Worm (Caenorhabditis elegans) whole organism, young adult: ENCODE data around the gene sod-1.

Source experiments
- F39B2.1 ChIP-seq: fragments of 200-800 bp; sonication (Bioruptor generic); IDR thresholded peaks from 2 replicates; pipeline ENCODE4 v1.3.6; 2022; ENCODE audit warnings: missing genetic modification reagents, missing genetic modification characterization, missing compliant biosample characterization
- F57A8.1 ChIP-seq: fragments of 200-800 bp; sonication (Bioruptor generic); optimal IDR thresholded peaks from 2 replicates; lab custom pipeline; 2018; ENCODE audit warnings: mild to moderate bottlenecking, missing genetic modification characterization, moderate library complexity, missing compliant biosample characterization
- F57C9.4 ChIP-seq: sonication (generic microtip); optimal IDR thresholded peaks from 2 replicates; lab custom pipeline; 2017; ENCODE audit warnings: mild to moderate bottlenecking, missing genetic modification characterization, missing compliant biosample characterization
- lin-26 ChIP-seq: fragments of 200-800 bp; sonication (Bioruptor generic); IDR thresholded peaks from 2 replicates; pipeline ENCODE4 v1.3.6; 2022; ENCODE audit warnings: missing genetic modification reagents, missing genetic modification characterization, missing compliant biosample characterization
- lin-35 ChIP-seq, 3 experiments: fragments of 150-350 bp in 2 of 3; sonication (generic microtip) in 1 of 3; optimal IDR thresholded peaks; 2 replicates each; lab custom pipeline; 2014 to 2018; ENCODE audit warnings: missing biosample characterization in 3 of 3, missing genetic modification characterization in 3 of 3, missing genetic modification reagents in 3 of 3
- madf-6 ChIP-seq: fragments of 200-800 bp; sonication (Bioruptor generic); IDR thresholded peaks from 2 replicates; pipeline ENCODE4 v1.3.6; 2022; ENCODE audit warnings: missing genetic modification reagents, missing genetic modification characterization, missing compliant biosample characterization
- mel-28 ChIP-seq: sonication (generic microtip); optimal IDR thresholded peaks from 2 replicates; lab custom pipeline; 2016; ENCODE audit warnings: borderline replicate concordance, mild to moderate bottlenecking, missing genetic modification characterization, missing compliant biosample characterization
- nhr-27 ChIP-seq: fragments of 200-800 bp; sonication (Bioruptor generic); optimal IDR thresholded peaks from 2 replicates; lab custom pipeline; 2018; ENCODE audit warnings: mild to moderate bottlenecking, missing genetic modification characterization, moderate library complexity, missing compliant biosample characterization
- snpc-3.4 ChIP-seq: sonication (generic microtip); optimal IDR thresholded peaks from 2 replicates; lab custom pipeline; 2017; ENCODE audit warnings: missing genetic modification characterization, mild to moderate bottlenecking, missing compliant biosample characterization, antibody characterized with exemption, moderate library complexity, missing genotype, missing genetic modification reagents
- snpc-4 ChIP-seq, 5 experiments: fragments of 150-350 bp in 1 of 5; sonication (generic microtip) in 4 of 5; optimal IDR thresholded peaks; 2 replicates each; lab custom pipeline; 2014 to 2018; ENCODE audit warnings: missing genetic modification characterization in 5 of 5, missing biosample characterization in 3 of 5, antibody characterized with exemption in 2 of 5, mild to moderate bottlenecking in 2 of 5, missing compliant biosample characterization in 2 of 5, missing genotype in 2 of 5, moderate library complexity in 2 of 5, missing genetic modification reagents in 1 of 5
- ztf-28 ChIP-seq: fragments of 200-800 bp; sonication (Bioruptor generic); IDR thresholded peaks from 2 replicates; pipeline ENCODE4 v1.3.6; 2022; ENCODE audit warnings: missing genetic modification reagents, missing genetic modification characterization, missing compliant biosample characterization

- TF ChIP-seq ztf-28 (GFP tag; lab: Robert Waterston, UW) = no peak
- TF ChIP-seq snpc-3.4 (tag; lab: Kevin White, UChicago) = no peak
- TF ChIP-seq lin-35 (GFP tag; optimal IDR thresholded peaks at IDR 0.05; lab: Kevin White, UChicago) = no peak
- TF ChIP-seq F57A8.1 = no peak
- no peak for TF ChIP-seq mel-28 (tag; lab: Kevin White, UChicago)
- no peak for TF ChIP-seq snpc-4 (GFP tag; optimal IDR thresholded peaks at IDR 0.05; lab: Kevin White, UChicago)
- TF ChIP-seq snpc-4 (tag; optimal IDR thresholded peaks at IDR 0.05; lab: Kevin White, UChicago) = no peak
- no peak for TF ChIP-seq lin-26
- no peak for TF ChIP-seq madf-6 (GFP tag; lab: Robert Waterston, UW)
- no peak for TF ChIP-seq F39B2.1 (GFP tag; lab: Robert Waterston, UW)
- TF ChIP-seq F57C9.4 (tag; lab: Kevin White, UChicago) = no peak
- TF ChIP-seq nhr-27 = no peak
Measured at ce11 chrII:6958136-6958535, 15.6 kb downstream of the sod-1 start.
